Worm (Caenorhabditis elegans): ENCODE results near the gene srt-45.

DNA sequence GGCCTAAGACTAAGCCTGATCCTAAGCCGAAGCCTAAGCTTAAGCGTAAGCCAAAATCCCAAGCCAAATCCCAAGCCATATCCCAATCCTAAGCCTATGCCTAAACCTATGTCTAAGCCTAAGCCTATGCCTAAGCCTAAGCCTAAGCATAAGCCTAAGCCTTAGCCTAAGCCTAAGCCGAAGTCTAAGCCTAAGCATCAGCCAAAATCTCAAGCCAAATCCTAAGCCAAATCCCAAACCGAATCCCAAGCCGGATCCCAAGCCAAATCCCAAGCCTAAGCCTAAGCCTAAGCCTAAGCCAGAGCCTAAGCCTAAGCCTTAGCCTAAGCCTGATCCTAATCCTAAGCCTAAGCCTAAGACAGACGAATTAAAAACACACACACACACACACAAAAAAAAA is 36.8 kb upstream of the srt-45 start:
- TF ChIP-seq cog-1 (tag; optimal IDR thresholded peaks at IDR 0.05) (no peak), ref-1 (GFP tag; conservative IDR thresholded peaks at IDR 0.05) (no peak), T22C8.4 (GFP tag; IDR thresholded peaks at IDR 0.05) (no peak)

Measured in whole organism, midembryonic.